Fruit fly (Drosophila melanogaster) whole organism, embryonic: ENCODE data around the gene CG6656.
A peak's percentile ranks its signal among the peaks of the same experiment; 100 is the strongest.

Experiments
- Bdp1 ChIP-seq: fragments of 200-800 bp; sonication (Bioruptor generic); optimal IDR thresholded peaks from 3 replicates; lab custom pipeline; 2016; ENCODE audit warnings: missing biosample characterization, missing genetic modification characterization
- Blimp-1 ChIP-seq: fragments of 200-800 bp; sonication (Bioruptor generic); optimal IDR thresholded peaks from 3 replicates; lab custom pipeline; 2018; ENCODE audit warnings: missing biosample characterization, missing genetic modification characterization, mild to moderate bottlenecking, moderate library complexity, missing genetic modification reagents
- CG1024 ChIP-seq: fragments of 200-800 bp; sonication (Bioruptor generic); IDR thresholded peaks from 2 replicates; pipeline ENCODE4 v1.3.6; 2022; ENCODE audit warnings: missing biosample characterization, missing genetic modification characterization
- CG10267 ChIP-seq: fragments of 200-800 bp; sonication (Bioruptor generic); optimal IDR thresholded peaks from 2 replicates; lab custom pipeline; 2018; ENCODE audit warnings: missing biosample characterization, mild to moderate bottlenecking, missing genetic modification characterization, moderate library complexity
- CG10321 ChIP-seq: fragments of 200-800 bp; sonication (Bioruptor generic); IDR thresholded peaks from 2 replicates; pipeline ENCODE4 v1.3.6; 2022; ENCODE audit warnings: missing biosample characterization, missing genetic modification characterization
- CG10366 ChIP-seq: fragments of 200-800 bp; sonication (Bioruptor generic); IDR thresholded peaks from 2 replicates; pipeline ENCODE4 v1.3.6; 2022; ENCODE audit warnings: missing biosample characterization, missing genetic modification characterization
- CG11723 ChIP-seq: fragments of 200-800 bp; sonication (Bioruptor generic); optimal IDR thresholded peaks from 2 replicates; lab custom pipeline; 2017; ENCODE audit warnings: missing biosample characterization, mild to moderate bottlenecking, missing genetic modification characterization
- CG12236 ChIP-seq: fragments of 200-800 bp; sonication (Bioruptor generic); optimal IDR thresholded peaks from 2 replicates; lab custom pipeline; 2016; ENCODE audit warnings: missing biosample characterization, missing genetic modification characterization
- CG12769 ChIP-seq: fragments of 200-800 bp; sonication (Bioruptor generic); optimal IDR thresholded peaks from 2 replicates; lab custom pipeline; 2019; ENCODE audit warnings: missing biosample characterization, mild to moderate bottlenecking, missing genetic modification characterization, moderate library complexity
- CG14050 ChIP-seq: fragments of 200-800 bp; sonication (Bioruptor generic); IDR thresholded peaks from 3 replicates; pipeline ENCODE4 v1.3.6; 2022; ENCODE audit warnings: missing biosample characterization, missing genetic modification characterization
- CG14667 ChIP-seq: fragments of 200-800 bp; sonication (Bioruptor generic); IDR thresholded peaks from 2 replicates; pipeline ENCODE4 v1.3.6; 2022; ENCODE audit warnings: missing biosample characterization, missing genetic modification characterization
- CG17361 ChIP-seq: fragments of 200-800 bp; sonication (Bioruptor generic); IDR thresholded peaks from 3 replicates; pipeline ENCODE4 v1.3.6; 2022; ENCODE audit warnings: missing biosample characterization, missing genetic modification characterization
- CG31365 ChIP-seq: fragments of 200-800 bp; sonication (Bioruptor generic); optimal IDR thresholded peaks from 2 replicates; lab custom pipeline; 2018; ENCODE audit warnings: missing biosample characterization, mild to moderate bottlenecking, missing genetic modification characterization
- CG4424 ChIP-seq: fragments of 200-800 bp; sonication (Bioruptor generic); optimal IDR thresholded peaks from 3 replicates; lab custom pipeline; 2016; ENCODE audit warnings: missing biosample characterization, missing genetic modification characterization
- CG6813 ChIP-seq: fragments of 200-800 bp; sonication (Bioruptor generic); optimal IDR thresholded peaks from 2 replicates; lab custom pipeline; 2017; ENCODE audit warnings: missing biosample characterization, missing genetic modification characterization, mild to moderate bottlenecking, moderate library complexity, missing genetic modification reagents
- CG6854 ChIP-seq: fragments of 200-800 bp; sonication (Bioruptor generic); optimal IDR thresholded peaks from 3 replicates; lab custom pipeline; 2017; ENCODE audit warnings: missing biosample characterization, mild to moderate bottlenecking, missing genetic modification characterization
- CG8478 ChIP-seq: fragments of >200 bp; optimal IDR thresholded peaks from 2 replicates; lab custom pipeline; 2018
- CrebB ChIP-seq: fragments of 200-800 bp; sonication (Bioruptor generic); optimal IDR thresholded peaks from 3 replicates; lab custom pipeline; 2018; ENCODE audit warnings: missing biosample characterization, mild to moderate bottlenecking, missing genetic modification characterization
- D ChIP-seq, 2 experiments: fragments of 200-800 bp in 1 of 2; fragments of >200 bp in 1 of 2; sonication (Bioruptor generic) in 1 of 2; optimal IDR thresholded peaks; 2 replicates in 1 of 2; 3 replicates in 1 of 2; lab custom pipeline; 2017; ENCODE audit warnings: mild to moderate bottlenecking in 1 of 2, missing biosample characterization in 1 of 2, missing genetic modification characterization in 1 of 2, missing genetic modification reagents in 1 of 2
- Dll ChIP-seq: fragments of 200-800 bp; sonication (Bioruptor generic); IDR thresholded peaks from 4 replicates; pipeline ENCODE4 v1.3.6; 2022; ENCODE audit warnings: missing biosample characterization, missing genetic modification characterization; ENCODE audit not compliant: partially characterized antibody
- Gug ChIP-seq: fragments of 200-800 bp; sonication (Bioruptor generic); IDR thresholded peaks from 4 replicates; pipeline ENCODE4 v1.3.6; 2022; ENCODE audit warnings: missing biosample characterization, missing genetic modification characterization
- H15 ChIP-seq: fragments of 200-800 bp; sonication (Bioruptor generic); IDR thresholded peaks from 3 replicates; pipeline ENCODE4 v1.3.6; 2022; ENCODE audit warnings: missing biosample characterization, missing genetic modification characterization
- Optix ChIP-seq: fragments of 200-800 bp; sonication (Bioruptor generic); IDR thresholded peaks from 3 replicates; pipeline ENCODE4 v1.3.6; 2022; ENCODE audit warnings: missing biosample characterization, missing genetic modification characterization
- PHDP ChIP-seq: fragments of 200-800 bp; sonication (Bioruptor generic); optimal IDR thresholded peaks from 3 replicates; lab custom pipeline; 2018; ENCODE audit warnings: missing biosample characterization, mild to moderate bottlenecking, missing genetic modification characterization, moderate library complexity
- Pdp1 ChIP-seq, 2 experiments: fragments of 200-800 bp; sonication (Bioruptor generic); optimal IDR thresholded peaks; 3 replicates each; lab custom pipeline; 2016; ENCODE audit warnings: missing biosample characterization in 2 of 2, missing genetic modification characterization in 2 of 2, mild to moderate bottlenecking in 1 of 2, moderate library complexity in 1 of 2
- YL-1 ChIP-seq: fragments of 200-800 bp; sonication (Bioruptor generic); optimal IDR thresholded peaks from 3 replicates; lab custom pipeline; 2017; ENCODE audit warnings: missing biosample characterization, mild to moderate bottlenecking, missing genetic modification characterization
- ap ChIP-seq: fragments of 200-800 bp; sonication (Bioruptor generic); IDR thresholded peaks from 2 replicates; pipeline ENCODE4 v1.3.6; 2022; ENCODE audit warnings: missing biosample characterization, missing genetic modification characterization
- caup ChIP-seq: fragments of 200-800 bp; sonication (Bioruptor generic); optimal IDR thresholded peaks from 3 replicates; lab custom pipeline; 2017; ENCODE audit warnings: missing biosample characterization, mild to moderate bottlenecking, missing genetic modification characterization, moderate library complexity; ENCODE audit not compliant: severe bottlenecking
- chif ChIP-seq, 2 experiments: fragments of 200-800 bp; sonication (Bioruptor generic); optimal IDR thresholded peaks; 3 replicates each; lab custom pipeline; 2016; ENCODE audit warnings: missing biosample characterization in 2 of 2, missing genetic modification characterization in 2 of 2
- ci ChIP-seq: fragments of 200-800 bp; sonication (Bioruptor generic); IDR thresholded peaks from 3 replicates; pipeline ENCODE4 v1.3.6; 2022; ENCODE audit warnings: missing biosample characterization, missing genetic modification characterization
- crc ChIP-seq: fragments of 200-800 bp; sonication (Bioruptor generic); optimal IDR thresholded peaks from 2 replicates; lab custom pipeline; 2016; ENCODE audit warnings: missing biosample characterization, missing genetic modification characterization
- dan ChIP-seq: fragments of 200-800 bp; sonication (Bioruptor generic); IDR thresholded peaks from 2 replicates; pipeline ENCODE4 v1.3.6; 2022; ENCODE audit warnings: missing biosample characterization, missing genetic modification characterization
- dmrt11E ChIP-seq: fragments of 200-800 bp; sonication (Bioruptor generic); optimal IDR thresholded peaks from 3 replicates; lab custom pipeline; 2018; ENCODE audit warnings: missing biosample characterization, mild to moderate bottlenecking, missing genetic modification characterization, moderate library complexity
- dmrt99B ChIP-seq: fragments of 200-800 bp; sonication (Bioruptor generic); optimal IDR thresholded peaks from 2 replicates; lab custom pipeline; 2018; ENCODE audit warnings: missing biosample characterization, mild to moderate bottlenecking, missing genetic modification characterization, moderate library complexity
- emc ChIP-seq: fragments of 200-800 bp; sonication (Bioruptor generic); optimal IDR thresholded peaks from 2 replicates; lab custom pipeline; 2016; ENCODE audit warnings: missing biosample characterization, missing genetic modification characterization
- en ChIP-seq: fragments of 200-800 bp; sonication (Bioruptor generic); optimal IDR thresholded peaks from 2 replicates; lab custom pipeline; 2016; ENCODE audit warnings: missing biosample characterization, missing genetic modification characterization
- eve ChIP-seq, 2 experiments: fragments of >200 bp; optimal IDR thresholded peaks; 2 replicates each; lab custom pipeline; 2017; ENCODE audit warnings: missing biosample characterization in 2 of 2, missing genetic modification characterization in 2 of 2
- ftz-f1 ChIP-seq: fragments of 200-800 bp; sonication (Bioruptor generic); optimal IDR thresholded peaks from 2 replicates; lab custom pipeline; 2016; ENCODE audit warnings: missing biosample characterization, missing genetic modification characterization
- gce ChIP-seq: fragments of 200-800 bp; sonication (Bioruptor generic); IDR thresholded peaks from 3 replicates; pipeline ENCODE4 v1.3.6; 2022; ENCODE audit warnings: missing biosample characterization, missing genetic modification characterization
- gcm2 ChIP-seq: fragments of 200-800 bp; sonication (Bioruptor generic); optimal IDR thresholded peaks from 2 replicates; lab custom pipeline; 2016; ENCODE audit warnings: missing biosample characterization, missing genetic modification characterization
- gro ChIP-seq: fragments of 200-800 bp; sonication (Bioruptor generic); optimal IDR thresholded peaks from 2 replicates; lab custom pipeline; 2016; ENCODE audit warnings: missing biosample characterization, missing genetic modification characterization
- lmd ChIP-seq: fragments of 200-800 bp; sonication (Bioruptor generic); IDR thresholded peaks from 2 replicates; pipeline ENCODE4 v1.3.6; 2022; ENCODE audit warnings: missing biosample characterization, missing genetic modification characterization
- nerfin-1 ChIP-seq: fragments of 200-800 bp; sonication (Bioruptor generic); optimal IDR thresholded peaks from 3 replicates; lab custom pipeline; 2019; ENCODE audit warnings: missing biosample characterization, mild to moderate bottlenecking, missing genetic modification characterization, moderate library complexity
- pan ChIP-seq, 4 experiments: fragments of >200 bp in 3 of 4; fragments of 200-800 bp in 1 of 4; sonication (Bioruptor generic) in 1 of 4; optimal IDR thresholded peaks in 3 of 4; IDR thresholded peaks in 1 of 4; 2 replicates each; pipeline versions ENCODE4 v1.3.6 to Lab custom; 2017 to 2022; ENCODE audit warnings: missing biosample characterization in 2 of 4, missing genetic modification characterization in 2 of 4, mixed read lengths in 1 of 4
- rib ChIP-seq: fragments of 200-800 bp; sonication (Bioruptor generic); IDR thresholded peaks from 2 replicates; pipeline ENCODE4 v1.3.6; 2022; ENCODE audit warnings: missing biosample characterization, missing genetic modification characterization
- ro ChIP-seq: fragments of 200-800 bp; sonication (Bioruptor generic); IDR thresholded peaks from 2 replicates; pipeline ENCODE4 v1.3.6; 2022; ENCODE audit warnings: missing biosample characterization, missing genetic modification characterization
- salm ChIP-seq: fragments of 200-800 bp; sonication (Bioruptor generic); optimal IDR thresholded peaks from 2 replicates; lab custom pipeline; 2018; ENCODE audit warnings: missing biosample characterization, mild to moderate bottlenecking, missing genetic modification characterization
- schlank ChIP-seq: fragments of 200-800 bp; sonication (Bioruptor generic); optimal IDR thresholded peaks from 2 replicates; lab custom pipeline; 2018; ENCODE audit warnings: missing biosample characterization, mild to moderate bottlenecking, missing genetic modification characterization
- toy ChIP-seq: fragments of 200-800 bp; sonication (Bioruptor generic); IDR thresholded peaks from 2 replicates; pipeline ENCODE4 v1.3.6; 2022; ENCODE audit warnings: missing biosample characterization, missing genetic modification characterization
- unpg ChIP-seq: fragments of 200-800 bp; sonication (Bioruptor generic); optimal IDR thresholded peaks from 3 replicates; lab custom pipeline; 2018; ENCODE audit warnings: missing biosample characterization, mild to moderate bottlenecking, missing genetic modification characterization, moderate library complexity

CG6656 gene

dm6 chr3R:21859509-21859908 lies 15.6 kb upstream of the CG6656 start (continued):
- no peak for TF ChIP-seq CG6854 (GFP tag; lab: Kevin White, UChicago)
- 0 out of 2 replicates have a peak, but pooled peaks have one; percentile 11 for TF ChIP-seq lmd (GFP tag; lab: Robert Waterston, UW)
- TF ChIP-seq gce (GFP tag; lab: Robert Waterston, UW), result 0 out of 3 replicates have a peak, but pooled peaks have one; percentile 37
- peak; percentile 28 for TF ChIP-seq crc (GFP tag; lab: Kevin White, UChicago)
- TF ChIP-seq CG12236 (GFP tag; lab: Kevin White, UChicago), result peak; percentile 47
- peak; percentile 57; the same call in 2 of the 3 replicates for TF ChIP-seq ci
- TF ChIP-seq emc (GFP tag; lab: Kevin White, UChicago), result no peak
- TF ChIP-seq CG10366 (GFP tag; lab: Robert Waterston, UW), result no peak
- no peak for TF ChIP-seq gcm2 (GFP tag; lab: Kevin White, UChicago)
- no peak for TF ChIP-seq Gug (GFP tag; lab: Robert Waterston, UW)
- peak; percentile 12 to 34 for TF ChIP-seq Pdp1 (GFP tag; optimal IDR thresholded peaks at IDR 0.05; lab: Kevin White, UChicago)
- no peak for TF ChIP-seq pan (optimal IDR thresholded peaks at IDR 0.05; lab: Kevin White, UChicago)
- no peak for TF ChIP-seq pan (GFP tag; optimal IDR thresholded peaks at IDR 0.05 in 1 of 2, IDR thresholded peaks at IDR 0.05 in 1 of 2)
- TF ChIP-seq H15 (GFP tag; lab: Robert Waterston, UW), result no peak; the same call in 2 of the 3 replicates
- peak; percentile 47 for TF ChIP-seq CG10267 (tag; lab: Kevin White, UChicago)
- no peak for TF ChIP-seq YL-1 (GFP tag; lab: Kevin White, UChicago)
- TF ChIP-seq CG11723 (GFP tag; lab: Kevin White, UChicago), result peak; percentile 9
- no peak for TF ChIP-seq CG10321 (GFP tag; lab: Robert Waterston, UW)
- TF ChIP-seq unpg, result peak; percentile 57
- no peak for TF ChIP-seq CrebB (tag; lab: Kevin White, UChicago)
- TF ChIP-seq ap, result no peak
- peak; percentile 62 for TF ChIP-seq PHDP
- TF ChIP-seq CG8478 (lab: Kevin White, UChicago), result no peak
- no peak for TF ChIP-seq CG6813 (GFP tag; lab: Kevin White, UChicago)
- peak; percentile 46 for TF ChIP-seq nerfin-1 (tag; lab: Kevin White, UChicago)
- no peak for TF ChIP-seq CG31365 (tag; lab: Kevin White, UChicago)
- TF ChIP-seq Optix (GFP tag; lab: Robert Waterston, UW), result no peak
- no peak for TF ChIP-seq Bdp1 (GFP tag; lab: Kevin White, UChicago)
- TF ChIP-seq dmrt99B (tag; lab: Kevin White, UChicago), result peak; percentile 52
- no peak for TF ChIP-seq Dll (GFP tag; lab: Robert Waterston, UW)
- no peak for TF ChIP-seq D (optimal IDR thresholded peaks at IDR 0.05; lab: Kevin White, UChicago)
- TF ChIP-seq D (GFP tag; optimal IDR thresholded peaks at IDR 0.05; lab: Kevin White, UChicago), result peak; percentile 55
- TF ChIP-seq ftz-f1 (GFP tag; lab: Kevin White, UChicago), result no peak
- peak; percentile 49 for TF ChIP-seq Blimp-1 (GFP tag; lab: Kevin White, UChicago)
- TF ChIP-seq CG12769 (tag; lab: Kevin White, UChicago), result peak; percentile 14
- no peak for TF ChIP-seq salm
- no peak for TF ChIP-seq caup (GFP tag; lab: Kevin White, UChicago)
- peak; percentile 47 for TF ChIP-seq CG4424 (GFP tag; lab: Kevin White, UChicago)
- no peak for TF ChIP-seq schlank (tag; lab: Kevin White, UChicago)
- peak in 1 of 2 experiments; percentile 70 for TF ChIP-seq eve (GFP tag; optimal IDR thresholded peaks at IDR 0.05; lab: Kevin White, UChicago)
- TF ChIP-seq dan, result no peak
- no peak for TF ChIP-seq ro (GFP tag; lab: Robert Waterston, UW)
- no peak for TF ChIP-seq gro (GFP tag; lab: Kevin White, UChicago)
- TF ChIP-seq en, result no peak
- peak; percentile 22 to 66 for TF ChIP-seq chif (GFP tag; optimal IDR thresholded peaks at IDR 0.05; lab: Kevin White, UChicago)
- TF ChIP-seq CG14667 (GFP tag; lab: Robert Waterston, UW), result no peak
- peak; percentile 61; the same call in 2 of the 3 replicates for TF ChIP-seq CG17361 (GFP tag; lab: Robert Waterston, UW)
- TF ChIP-seq toy (GFP tag; lab: Robert Waterston, UW), result no peak
- no peak for TF ChIP-seq rib (GFP tag; lab: Robert Waterston, UW)
- TF ChIP-seq dmrt11E (tag; lab: Kevin White, UChicago), result peak; percentile 85
- no peak for TF ChIP-seq CG1024 (GFP tag; lab: Robert Waterston, UW)
- no peak for TF ChIP-seq CG14050 (GFP tag; lab: Robert Waterston, UW)
